Fruit fly (Drosophila melanogaster) whole organism, embryonic: ENCODE results near the gene Gr2a.
A peak's percentile ranks its signal among the peaks of the same experiment; 100 is the strongest.

ENCODE experiments used
- Adf1 ChIP-seq: fragments of 200-800 bp; sonication (Bioruptor generic); IDR thresholded peaks from 2 replicates; pipeline ENCODE4 v1.3.6; 2022; ENCODE audit warnings: missing biosample characterization, missing genetic modification characterization
- CG10267 ChIP-seq: fragments of 200-800 bp; sonication (Bioruptor generic); optimal IDR thresholded peaks from 2 replicates; lab custom pipeline; 2018; ENCODE audit warnings: missing biosample characterization, mild to moderate bottlenecking, missing genetic modification characterization, moderate library complexity
- CG10462 ChIP-seq: fragments of 200-800 bp; sonication (Bioruptor generic); optimal IDR thresholded peaks from 2 replicates; lab custom pipeline; 2016; ENCODE audit warnings: missing biosample characterization, missing genetic modification characterization
- CG10543 ChIP-seq: fragments of 200-800 bp; sonication (Bioruptor generic); optimal IDR thresholded peaks from 3 replicates; lab custom pipeline; 2017; ENCODE audit warnings: missing biosample characterization, mild to moderate bottlenecking, missing genetic modification characterization, moderate library complexity
- CG10959 ChIP-seq: fragments of 200-800 bp; sonication (Bioruptor generic); IDR thresholded peaks from 2 replicates; pipeline ENCODE4 v1.3.6; 2022; ENCODE audit warnings: missing biosample characterization, missing genetic modification characterization
- CG14710 ChIP-seq: fragments of 200-800 bp; sonication (Bioruptor generic); optimal IDR thresholded peaks from 3 replicates; lab custom pipeline; 2019; ENCODE audit warnings: missing biosample characterization, mild to moderate bottlenecking, missing genetic modification characterization, moderate library complexity
- CG15514 ChIP-seq: fragments of 200-800 bp; sonication (Bioruptor generic); optimal IDR thresholded peaks from 3 replicates; lab custom pipeline; 2017; ENCODE audit warnings: missing biosample characterization, missing genetic modification characterization, mild to moderate bottlenecking, moderate library complexity, missing genetic modification reagents
- CG17186 ChIP-seq: fragments of 200-800 bp; sonication (Bioruptor generic); optimal IDR thresholded peaks from 3 replicates; lab custom pipeline; 2017; ENCODE audit warnings: missing biosample characterization, missing genetic modification reagents, missing genetic modification characterization
- CG2116 ChIP-seq: fragments of 200-800 bp; sonication (Bioruptor generic); optimal IDR thresholded peaks from 3 replicates; lab custom pipeline; 2018; ENCODE audit warnings: missing biosample characterization, mild to moderate bottlenecking, missing genetic modification characterization
- CG2678 ChIP-seq: fragments of 200-800 bp; sonication (Bioruptor generic); optimal IDR thresholded peaks from 3 replicates; lab custom pipeline; 2019; ENCODE audit warnings: missing biosample characterization, mild to moderate bottlenecking, missing genetic modification characterization, moderate library complexity
- CG33557 ChIP-seq: fragments of 200-800 bp; sonication (Bioruptor generic); optimal IDR thresholded peaks from 2 replicates; lab custom pipeline; 2019; ENCODE audit warnings: missing biosample characterization, mild to moderate bottlenecking, missing genetic modification characterization, moderate library complexity
- CG34376 ChIP-seq: fragments of 200-800 bp; sonication (Bioruptor generic); optimal IDR thresholded peaks from 2 replicates; lab custom pipeline; 2018; ENCODE audit warnings: missing biosample characterization, mild to moderate bottlenecking, missing genetic modification characterization
- CG3847 ChIP-seq: fragments of 200-800 bp; sonication (Bioruptor generic); IDR thresholded peaks from 2 replicates; pipeline ENCODE4 v1.3.6; 2022; ENCODE audit warnings: missing biosample characterization, missing genetic modification characterization
- CG5245 ChIP-seq: fragments of 200-800 bp; sonication (Bioruptor generic); optimal IDR thresholded peaks from 3 replicates; lab custom pipeline; 2016; ENCODE audit warnings: missing biosample characterization, missing genetic modification characterization
- CG6654 ChIP-seq: fragments of 200-800 bp; sonication (Bioruptor generic); optimal IDR thresholded peaks from 2 replicates; lab custom pipeline; 2017; ENCODE audit warnings: missing biosample characterization, mild to moderate bottlenecking, missing genetic modification characterization
- CG7987 ChIP-seq: fragments of 200-800 bp; sonication (Bioruptor generic); optimal IDR thresholded peaks from 2 replicates; lab custom pipeline; 2018; ENCODE audit warnings: missing biosample characterization, mild to moderate bottlenecking, missing genetic modification characterization, moderate library complexity
- CG9727 ChIP-seq: fragments of 200-800 bp; sonication (Bioruptor generic); optimal IDR thresholded peaks from 3 replicates; lab custom pipeline; 2017; ENCODE audit warnings: missing biosample characterization, mild to moderate bottlenecking, missing genetic modification characterization
- CG9797 ChIP-seq: fragments of 200-800 bp; sonication (Bioruptor generic); optimal IDR thresholded peaks from 3 replicates; lab custom pipeline; 2018; ENCODE audit warnings: missing biosample characterization, mild to moderate bottlenecking, missing genetic modification characterization
- CTCF ChIP-seq: fragments of 200-800 bp; sonication (Bioruptor generic); optimal IDR thresholded peaks from 2 replicates; lab custom pipeline; 2017; ENCODE audit warnings: missing biosample characterization, mild to moderate bottlenecking, missing genetic modification characterization, moderate library complexity
- Dll ChIP-seq: fragments of 200-800 bp; sonication (Bioruptor generic); IDR thresholded peaks from 4 replicates; pipeline ENCODE4 v1.3.6; 2022; ENCODE audit warnings: missing biosample characterization, missing genetic modification characterization; ENCODE audit not compliant: partially characterized antibody
- Dref ChIP-seq: fragments of 200-800 bp; sonication (Bioruptor generic); IDR thresholded peaks from 2 replicates; pipeline ENCODE4 v1.3.6; 2022; ENCODE audit warnings: missing biosample characterization, missing genetic modification characterization
- E2f2 ChIP-seq: fragments of 200-800 bp; sonication (Bioruptor generic); IDR thresholded peaks from 2 replicates; pipeline ENCODE4 v1.3.6; 2022; ENCODE audit warnings: missing biosample characterization, missing genetic modification characterization
- Ets97D ChIP-seq: fragments of 200-800 bp; sonication (Bioruptor generic); optimal IDR thresholded peaks from 3 replicates; lab custom pipeline; 2016; ENCODE audit warnings: missing biosample characterization, missing genetic modification characterization
- HmgD ChIP-seq: fragments of 200-800 bp; sonication (Bioruptor generic); optimal IDR thresholded peaks from 3 replicates; lab custom pipeline; 2016; ENCODE audit warnings: missing biosample characterization, missing genetic modification characterization
- Myb ChIP-seq: fragments of 200-800 bp; sonication (Bioruptor generic); optimal IDR thresholded peaks from 2 replicates; lab custom pipeline; 2016; ENCODE audit warnings: missing biosample characterization, missing genetic modification characterization
- NfI ChIP-seq: fragments of 200-800 bp; sonication (Bioruptor generic); optimal IDR thresholded peaks from 3 replicates; lab custom pipeline; 2018; ENCODE audit warnings: missing biosample characterization, mild to moderate bottlenecking, missing genetic modification characterization, moderate library complexity
- Rfx ChIP-seq: fragments of 200-800 bp; sonication (Bioruptor generic); IDR thresholded peaks from 2 replicates; pipeline ENCODE4 v1.3.6; 2022; ENCODE audit warnings: missing biosample characterization, missing genetic modification characterization
- Scr ChIP-seq: fragments of 200-800 bp; sonication (Bioruptor generic); IDR thresholded peaks from 2 replicates; pipeline ENCODE4 v1.3.6; 2022; ENCODE audit warnings: missing biosample characterization, missing genetic modification characterization; ENCODE audit not compliant: partially characterized antibody
- YL-1 ChIP-seq: fragments of 200-800 bp; sonication (Bioruptor generic); optimal IDR thresholded peaks from 3 replicates; lab custom pipeline; 2017; ENCODE audit warnings: missing biosample characterization, mild to moderate bottlenecking, missing genetic modification characterization
- al ChIP-seq: fragments of 200-800 bp; sonication (Bioruptor generic); IDR thresholded peaks from 2 replicates; pipeline ENCODE4 v1.3.6; 2022; ENCODE audit warnings: missing biosample characterization, missing genetic modification characterization
- cad ChIP-seq: fragments of >200 bp; optimal IDR thresholded peaks from 2 replicates; lab custom pipeline; 2017; ENCODE audit warnings: missing biosample characterization, missing genetic modification characterization
- ci ChIP-seq: fragments of 200-800 bp; sonication (Bioruptor generic); IDR thresholded peaks from 3 replicates; pipeline ENCODE4 v1.3.6; 2022; ENCODE audit warnings: missing biosample characterization, missing genetic modification characterization
- crp ChIP-seq, 2 experiments: fragments of 200-800 bp; sonication (Bioruptor generic); optimal IDR thresholded peaks; 2 replicates in 1 of 2; 3 replicates in 1 of 2; lab custom pipeline; 2017; ENCODE audit warnings: missing biosample characterization in 2 of 2, missing genetic modification characterization in 2 of 2, mild to moderate bottlenecking in 1 of 2, moderate library complexity in 1 of 2
- dm ChIP-seq: fragments of 200-800 bp; sonication (Bioruptor generic); optimal IDR thresholded peaks from 3 replicates; lab custom pipeline; 2016; ENCODE audit warnings: missing biosample characterization, missing genetic modification characterization
- dmrt99B ChIP-seq: fragments of 200-800 bp; sonication (Bioruptor generic); optimal IDR thresholded peaks from 2 replicates; lab custom pipeline; 2018; ENCODE audit warnings: missing biosample characterization, mild to moderate bottlenecking, missing genetic modification characterization, moderate library complexity
- exex ChIP-seq: fragments of 200-800 bp; sonication (Bioruptor generic); optimal IDR thresholded peaks from 4 replicates; lab custom pipeline; 2018; ENCODE audit warnings: missing biosample characterization, mild to moderate bottlenecking, missing genetic modification characterization, moderate library complexity
- eyg ChIP-seq: fragments of 200-800 bp; sonication (Bioruptor generic); optimal IDR thresholded peaks from 3 replicates; lab custom pipeline; 2016; ENCODE audit warnings: missing biosample characterization, missing genetic modification characterization
- kni ChIP-seq: fragments of 200-800 bp; sonication (Bioruptor generic); optimal IDR thresholded peaks from 3 replicates; lab custom pipeline; 2017; ENCODE audit warnings: mild to moderate bottlenecking, missing biosample characterization, missing genetic modification reagents, missing genetic modification characterization
- oc ChIP-seq: fragments of 200-800 bp; sonication (Bioruptor generic); optimal IDR thresholded peaks from 2 replicates; lab custom pipeline; 2018; ENCODE audit warnings: missing biosample characterization, mild to moderate bottlenecking, missing genetic modification characterization, moderate library complexity
- pfk ChIP-seq: fragments of 200-800 bp; sonication (Bioruptor generic); optimal IDR thresholded peaks from 2 replicates; lab custom pipeline; 2018; ENCODE audit warnings: missing biosample characterization, mild to moderate bottlenecking, missing genetic modification characterization, moderate library complexity
- phol ChIP-seq: fragments of 200-800 bp; sonication (Bioruptor generic); optimal IDR thresholded peaks from 3 replicates; lab custom pipeline; 2018; ENCODE audit warnings: missing biosample characterization, mild to moderate bottlenecking, missing genetic modification characterization, moderate library complexity
- pzg ChIP-seq: fragments of 200-800 bp; sonication (Bioruptor generic); optimal IDR thresholded peaks from 3 replicates; lab custom pipeline; 2018; ENCODE audit warnings: missing biosample characterization, mild to moderate bottlenecking, missing genetic modification characterization, moderate library complexity
- sna ChIP-seq: fragments of 200-800 bp; sonication (Bioruptor generic); IDR thresholded peaks from 2 replicates; pipeline ENCODE4 v1.3.6; 2022; ENCODE audit warnings: missing biosample characterization, missing genetic modification characterization; ENCODE audit not compliant: partially characterized antibody
- sqz ChIP-seq: fragments of 200-800 bp; sonication (Bioruptor generic); optimal IDR thresholded peaks from 3 replicates; lab custom pipeline; 2018; ENCODE audit warnings: missing biosample characterization, mild to moderate bottlenecking, missing genetic modification characterization
- stc ChIP-seq: fragments of 200-800 bp; sonication (Bioruptor generic); IDR thresholded peaks from 2 replicates; pipeline ENCODE4 v1.3.6; 2022; ENCODE audit warnings: missing biosample characterization, missing genetic modification characterization
- unc-4 ChIP-seq: fragments of 200-800 bp; sonication (Bioruptor generic); IDR thresholded peaks from 2 replicates; pipeline ENCODE4 v1.3.6; 2022; ENCODE audit warnings: missing biosample characterization, missing genetic modification characterization; ENCODE audit not compliant: partially characterized antibody
- vvl ChIP-seq: fragments of 200-800 bp; sonication (Bioruptor generic); IDR thresholded peaks from 2 replicates; pipeline ENCODE4 v1.3.6; 2022; ENCODE audit warnings: missing biosample characterization, missing genetic modification characterization
- wek ChIP-seq: fragments of 200-800 bp; sonication (Bioruptor generic); optimal IDR thresholded peaks from 3 replicates; lab custom pipeline; 2018; ENCODE audit warnings: missing biosample characterization, mild to moderate bottlenecking, missing genetic modification characterization, moderate library complexity
- zen2 ChIP-seq: fragments of 200-800 bp; sonication (Bioruptor generic); IDR thresholded peaks from 3 replicates; pipeline ENCODE4 v1.3.6; 2022; ENCODE audit warnings: missing biosample characterization, missing genetic modification characterization; ENCODE audit not compliant: partially characterized antibody

Gene Gr2a

dm6 chrX:1460278-1460872, 8.1 kb downstream of the Gr2a start, which contains the start of gene Lrpprc2:
Gene Lrpprc2, minus strand, starts transcription at chrX:1460617.
- TF ChIP-seq unc-4 (peak; percentile 35; the same call in 1 of the 2 replicates), exex (tag; lab: Kevin White, UChicago) (no peak), CG10959 (GFP tag; lab: Robert Waterston, UW) (no peak), dmrt99B (no peak), CG33557 (GFP tag; lab: Kevin White, UChicago) (peak; percentile 0), CG3847 (GFP tag; lab: Robert Waterston, UW) (no peak), CG10267 (tag; lab: Kevin White, UChicago) (peak; percentile 10), oc (no peak), Adf1 (GFP tag; lab: Robert Waterston, UW) (peak; percentile 23; the same call in 1 of the 2 replicates), YL-1 (GFP tag; lab: Kevin White, UChicago) (peak; percentile 53), CG17186 (GFP tag; lab: Kevin White, UChicago) (peak; percentile 3), CG34376 (GFP tag; lab: Kevin White, UChicago) (peak; percentile 28), ci (GFP tag; lab: Robert Waterston, UW) (peak; percentile 64; the same call in 1 of the 3 replicates), Myb (peak; percentile 91), eyg (GFP tag; lab: Kevin White, UChicago) (no peak), wek (GFP tag; lab: Kevin White, UChicago) (peak; percentile 2), stc (GFP tag; lab: Robert Waterston, UW) (no peak), CG9797 (GFP tag; lab: Kevin White, UChicago) (peak; percentile 6), pfk (GFP tag; lab: Kevin White, UChicago) (peak; percentile 34), NfI (GFP tag; lab: Kevin White, UChicago) (peak; percentile 24), dm (GFP tag; lab: Kevin White, UChicago) (peak; percentile 24), CG10462 (GFP tag; lab: Kevin White, UChicago) (no peak), CG7987 (GFP tag; lab: Kevin White, UChicago) (peak; percentile 17), E2f2 (GFP tag; lab: Robert Waterston, UW) (peak; percentile 72), CG15514 (peak; percentile 56), CG2116 (peak; percentile 62), CG5245 (GFP tag; lab: Kevin White, UChicago) (no peak), sna (no peak), CG10543 (GFP tag; lab: Kevin White, UChicago) (peak; percentile 6), phol (peak; percentile 12), al (no peak), Rfx (GFP tag; lab: Robert Waterston, UW) (no peak), cad (GFP tag; lab: Kevin White, UChicago) (no peak), Dll (0 out of 4 replicates have a peak, but pooled peaks have one; percentile 27), vvl (0 out of 2 replicates have a peak, but pooled peaks have one; percentile 17), sqz (GFP tag; lab: Kevin White, UChicago) (no peak), Scr (0 out of 2 replicates have a peak, but pooled peaks have one; percentile 16), Ets97D (GFP tag; lab: Kevin White, UChicago) (peak; percentile 80), CG9727 (GFP tag; lab: Kevin White, UChicago) (no peak), zen2 (GFP tag; lab: Robert Waterston, UW) (no peak), pzg (GFP tag; lab: Kevin White, UChicago) (peak; percentile 36), HmgD (GFP tag; lab: Kevin White, UChicago) (no peak), CG6654 (GFP tag; lab: Kevin White, UChicago) (no peak), crp (GFP tag; optimal IDR thresholded peaks at IDR 0.05; lab: Kevin White, UChicago) (peak; percentile 4 to 90), CTCF (GFP tag; lab: Kevin White, UChicago) (peak; percentile 35), Dref (GFP tag; lab: Robert Waterston, UW) (peak; percentile 63), kni (GFP tag; lab: Kevin White, UChicago) (peak; percentile 12), CG2678 (tag; lab: Kevin White, UChicago) (no peak), CG14710 (tag; lab: Kevin White, UChicago) (peak; percentile 24)
